Fruit fly (Drosophila melanogaster): ENCODE measurements around the gene cutlet.

cutlet gene

dm6 chr2L:3703260-3703659 lies 8.3 kb downstream of the cutlet start, which contains the start of gene CG2816 (continued):
- TF ChIP-seq CG17612 (GFP tag; IDR thresholded peaks at IDR 0.05) (no peak), hth (optimal IDR thresholded peaks at IDR 0.05) (no peak), chif (GFP tag; optimal IDR thresholded peaks at IDR 0.05) (peak; percentile 11 to 75), CG13775 (GFP tag; optimal IDR thresholded peaks at IDR 0.05) (peak; percentile 26), bbx (GFP tag; IDR thresholded peaks at IDR 0.05; ENCODE audit: partially characterized antibody) (no peak), lab (GFP tag; optimal IDR thresholded peaks at IDR 0.05) (peak; percentile 63), CG8944 (GFP tag; optimal IDR thresholded peaks at IDR 0.05) (peak; percentile 58), HLH54F (GFP tag; optimal IDR thresholded peaks at IDR 0.05) (peak; percentile 72), CG15696 (tag; optimal IDR thresholded peaks at IDR 0.05) (no peak), stwl (tag; optimal IDR thresholded peaks at IDR 0.05) (no peak), Gug (GFP tag; IDR thresholded peaks at IDR 0.05) (peak; percentile 54; the same call in 2 of the 4 replicates), Sox100B (GFP tag; optimal IDR thresholded peaks at IDR 0.05) (peak; percentile 4), Hr51 (GFP tag; optimal IDR thresholded peaks at IDR 0.05) (peak; percentile 60 to 68), ftz-f1 (GFP tag; optimal IDR thresholded peaks at IDR 0.05) (peak; percentile 35), HLH4C (GFP tag; IDR thresholded peaks at IDR 0.05; ENCODE audit: partially characterized antibody) (no peak), tll (GFP tag; optimal IDR thresholded peaks at IDR 0.05) (no peak), unc-4 (GFP tag; IDR thresholded peaks at IDR 0.05; ENCODE audit: partially characterized antibody) (no peak), trem (tag; optimal IDR thresholded peaks at IDR 0.05) (no peak), Lhr (GFP tag; optimal IDR thresholded peaks at IDR 0.05) (no peak), Jarid2 (GFP tag; optimal IDR thresholded peaks at IDR 0.05) (no peak), Nf-YC (tag; optimal IDR thresholded peaks at IDR 0.05) (no peak), CG15011 (GFP tag; optimal IDR thresholded peaks at IDR 0.05) (no peak), lola (GFP tag; optimal IDR thresholded peaks at IDR 0.05) (no peak), CG10543 (GFP tag; optimal IDR thresholded peaks at IDR 0.05) (peak; percentile 69), fd102C (GFP tag; optimal IDR thresholded peaks at IDR 0.05) (no peak), Dbx (GFP tag; IDR thresholded peaks at IDR 0.05) (peak; percentile 70), CG14860 (GFP tag; IDR thresholded peaks at IDR 0.05; ENCODE audit: partially characterized antibody) (no peak), CG10565 (GFP tag; optimal IDR thresholded peaks at IDR 0.05) (no peak), Hmx (GFP tag; optimal IDR thresholded peaks at IDR 0.05) (no peak), inv (GFP tag; IDR thresholded peaks at IDR 0.05; ENCODE audit: partially characterized antibody) (no peak), CG13624 (GFP tag; optimal IDR thresholded peaks at IDR 0.05) (no peak), CG15073 (GFP tag; optimal IDR thresholded peaks at IDR 0.05) (no peak), twi (tag; optimal IDR thresholded peaks at IDR 0.05) (no peak), dmrt11E (tag; optimal IDR thresholded peaks at IDR 0.05) (no peak), Lpt (GFP tag; optimal IDR thresholded peaks at IDR 0.05) (no peak), dan (GFP tag; IDR thresholded peaks at IDR 0.05) (no peak), CG18619 (GFP tag; optimal IDR thresholded peaks at IDR 0.05) (peak; percentile 65), ewg (GFP tag; optimal IDR thresholded peaks at IDR 0.05) (no peak), nerfin-1 (tag; optimal IDR thresholded peaks at IDR 0.05) (no peak), CG6254 (GFP tag; optimal IDR thresholded peaks at IDR 0.05) (no peak), TFAM (GFP tag; optimal IDR thresholded peaks at IDR 0.05) (no peak), bab2 (GFP tag; optimal IDR thresholded peaks at IDR 0.05) (peak; percentile 0), CG8281 (tag; optimal IDR thresholded peaks at IDR 0.05) (no peak), tin (GFP tag; optimal IDR thresholded peaks at IDR 0.05) (peak; percentile 53), slbo (GFP tag; IDR thresholded peaks at IDR 0.05) (peak; percentile 95), eyg (GFP tag; optimal IDR thresholded peaks at IDR 0.05) (no peak), C15 (GFP tag; IDR thresholded peaks at IDR 0.05) (0 out of 3 replicates have a peak, but pooled peaks have one; percentile 18), CG12071 (GFP tag; optimal IDR thresholded peaks at IDR 0.05) (peak; percentile 20), lmd (GFP tag; IDR thresholded peaks at IDR 0.05) (peak; percentile 92), CG8089 (GFP tag; optimal IDR thresholded peaks at IDR 0.05) (peak; percentile 22)

All from whole organism, embryonic.